Fruit fly (Drosophila melanogaster): ENCODE results near the gene COX5A.

Gene COX5A

DNA sequence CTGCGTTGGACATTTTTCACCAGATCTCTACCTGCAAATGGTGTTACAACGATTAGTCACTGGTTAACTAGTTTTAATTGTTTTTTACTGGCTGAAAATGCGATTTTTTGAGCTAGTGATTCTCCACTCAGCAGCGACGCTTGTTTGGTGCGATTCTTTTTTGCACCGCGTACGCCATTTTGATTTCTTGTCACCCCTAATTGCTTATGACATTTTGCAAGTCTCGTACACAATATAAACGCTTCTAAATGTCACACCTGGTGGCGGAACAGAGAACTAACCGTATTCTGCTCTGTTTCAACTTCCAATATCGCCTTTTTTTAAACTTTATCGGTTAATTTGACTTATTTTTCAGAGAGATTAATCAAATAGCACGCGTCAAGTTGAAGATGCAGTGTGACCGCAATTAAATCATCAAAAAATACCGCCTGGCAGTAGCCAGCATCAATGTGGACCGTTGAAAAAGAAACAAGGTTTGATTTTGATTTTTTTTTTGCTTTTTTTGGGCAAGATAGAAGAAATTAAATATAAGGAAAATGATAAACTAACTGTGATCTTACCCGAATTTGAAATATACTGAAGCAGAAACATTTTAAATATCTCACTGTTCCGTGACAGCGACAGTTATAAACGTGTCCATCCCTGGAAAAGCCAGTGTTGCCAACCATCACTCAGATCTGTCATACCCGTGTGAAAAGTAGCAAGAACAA is at the start of gene COX5A, which contains the start of gene glo (continued):
- no peak for TF ChIP-seq CG7745 (tag; optimal IDR thresholded peaks at IDR 0.05)
- TF ChIP-seq zfh2 (GFP tag; optimal IDR thresholded peaks at IDR 0.05), result peak; percentile 84
- TF ChIP-seq ind (GFP tag; optimal IDR thresholded peaks at IDR 0.05), result peak; percentile 84
- peak; percentile 47 for TF ChIP-seq Dref (GFP tag; IDR thresholded peaks at IDR 0.05)
- peak; percentile 45; the same call in 1 of the 2 replicates for TF ChIP-seq rib (GFP tag; IDR thresholded peaks at IDR 0.05)
- TF ChIP-seq Bdp1 (GFP tag; optimal IDR thresholded peaks at IDR 0.05), result peak; percentile 74
- TF ChIP-seq NFAT (GFP tag; IDR thresholded peaks at IDR 0.05), result peak; percentile 82
- TF ChIP-seq CG9817 (tag; optimal IDR thresholded peaks at IDR 0.05), result peak; percentile 71
- peak; percentile 85 for TF ChIP-seq gem (tag; optimal IDR thresholded peaks at IDR 0.05)
- TF ChIP-seq CG9609 (GFP tag; optimal IDR thresholded peaks at IDR 0.05), result peak; percentile 85
- no peak for TF ChIP-seq CG32767 (GFP tag; IDR thresholded peaks at IDR 0.05)
- peak; percentile 83 for TF ChIP-seq Hr3 (GFP tag; optimal IDR thresholded peaks at IDR 0.05)
- TF ChIP-seq CG17829 (tag; optimal IDR thresholded peaks at IDR 0.05), result peak; percentile 75
- peak; percentile 71 for TF ChIP-seq caup (GFP tag; optimal IDR thresholded peaks at IDR 0.05; ENCODE audit: severe bottlenecking)
- TF ChIP-seq CG2678 (tag; optimal IDR thresholded peaks at IDR 0.05), result peak; percentile 75
- peak; percentile 28 for TF ChIP-seq CG11723 (GFP tag; optimal IDR thresholded peaks at IDR 0.05)
- peak; percentile 5 for TF ChIP-seq Hmx (GFP tag; optimal IDR thresholded peaks at IDR 0.05)
- TF ChIP-seq Vsx1 (GFP tag; optimal IDR thresholded peaks at IDR 0.05), result no peak
- TF ChIP-seq CG31388 (GFP tag; optimal IDR thresholded peaks at IDR 0.05), result peak; percentile 44
- peak; percentile 50 for TF ChIP-seq CG18476 (GFP tag; optimal IDR thresholded peaks at IDR 0.05)
- peak; percentile 32 for TF ChIP-seq CG17802 (tag; optimal IDR thresholded peaks at IDR 0.05)
- TF ChIP-seq kah (GFP tag; optimal IDR thresholded peaks at IDR 0.05), result peak; percentile 1
- peak; percentile 75; the same call in 1 of the 2 replicates for TF ChIP-seq HLH3B (GFP tag; IDR thresholded peaks at IDR 0.05)
- peak; percentile 72 for TF ChIP-seq CG10147 (GFP tag; optimal IDR thresholded peaks at IDR 0.05)
- TF ChIP-seq CG7357 (GFP tag; IDR thresholded peaks at IDR 0.05), result peak; percentile 42; the same call in 1 of the 3 replicates
- no peak for TF ChIP-seq Ravus (GFP tag; IDR thresholded peaks at IDR 0.05)
- TF ChIP-seq CG14441 (GFP tag; IDR thresholded peaks at IDR 0.05), result peak; percentile 72
- peak; percentile 73 for TF ChIP-seq CG14050 (GFP tag; IDR thresholded peaks at IDR 0.05)
- TF ChIP-seq Dp (GFP tag; optimal IDR thresholded peaks at IDR 0.05), result peak; percentile 41
- TF ChIP-seq twi (tag; optimal IDR thresholded peaks at IDR 0.05), result peak; percentile 35
- TF ChIP-seq gce (GFP tag; IDR thresholded peaks at IDR 0.05), result no peak
- TF ChIP-seq slbo (GFP tag; IDR thresholded peaks at IDR 0.05), result peak; percentile 86
- peak; percentile 54 for TF ChIP-seq MESR4 (GFP tag; optimal IDR thresholded peaks at IDR 0.05)
- peak; percentile 85 for TF ChIP-seq nmo (GFP tag; optimal IDR thresholded peaks at IDR 0.05)
- no peak for TF ChIP-seq hb (GFP tag; IDR thresholded peaks at IDR 0.05; ENCODE audit: partially characterized antibody)
- TF ChIP-seq CG16779 (GFP tag; IDR thresholded peaks at IDR 0.05), result no peak; the same call in 1 of the 2 replicates
- peak; percentile 67 for TF ChIP-seq PHDP (tag; optimal IDR thresholded peaks at IDR 0.05)
- peak; percentile 20 for TF ChIP-seq CrebB (tag; optimal IDR thresholded peaks at IDR 0.05)
- TF ChIP-seq CG10565 (GFP tag; optimal IDR thresholded peaks at IDR 0.05), result no peak
- TF ChIP-seq esg (GFP tag; conservative IDR thresholded peaks at IDR 0.05), result peak; percentile 56
- peak; percentile 85 for TF ChIP-seq Max (GFP tag; optimal IDR thresholded peaks at IDR 0.05)
- TF ChIP-seq CG6254 (GFP tag; optimal IDR thresholded peaks at IDR 0.05), result no peak
- TF ChIP-seq CG2889 (GFP tag; IDR thresholded peaks at IDR 0.05), result no peak
- peak; percentile 77 for TF ChIP-seq CG3847 (GFP tag; IDR thresholded peaks at IDR 0.05)
- peak; percentile 84 to 99 for TF ChIP-seq Pdp1 (GFP tag; optimal IDR thresholded peaks at IDR 0.05)
- 0 out of 3 replicates have a peak, but pooled peaks have one; percentile 54 for TF ChIP-seq otp (GFP tag; IDR thresholded peaks at IDR 0.05)
- TF ChIP-seq H2.0 (GFP tag; IDR thresholded peaks at IDR 0.05), result peak; percentile 64; the same call in 1 of the 2 replicates
- TF ChIP-seq CG6272 (GFP tag; IDR thresholded peaks at IDR 0.05), result peak; percentile 62
- TF ChIP-seq CG14710 (tag; optimal IDR thresholded peaks at IDR 0.05), result peak; percentile 95
- no peak for TF ChIP-seq Hr39 (optimal IDR thresholded peaks at IDR 0.05)

Data from whole organism, embryonic.